Worm (Caenorhabditis elegans): ENCODE measurements around the gene miz-1.
A peak's percentile ranks its signal among the peaks of the same experiment; 100 is the strongest.

miz-1 gene

ce11 chrIV:10810820-10811219, 1.4 kb upstream of the miz-1 start:
- TF ChIP-seq elt-3 (tag; optimal IDR thresholded peaks at IDR 0.05) = no peak
- no peak for TF ChIP-seq bed-3 (GFP tag; optimal IDR thresholded peaks at IDR 0.05)
- TF ChIP-seq blmp-1 (tag; optimal IDR thresholded peaks at IDR 0.05) = no peak
- TF ChIP-seq sptf-1 (tag; optimal IDR thresholded peaks at IDR 0.05) = no peak
- TF ChIP-seq lsy-2 (tag; optimal IDR thresholded peaks at IDR 0.05) = no peak
- TF ChIP-seq lin-13 (tag; optimal IDR thresholded peaks at IDR 0.05) = no peak
- TF ChIP-seq ceh-83 (GFP tag; optimal IDR thresholded peaks at IDR 0.05) = no peak
- no peak for TF ChIP-seq ces-1 (GFP tag; optimal IDR thresholded peaks at IDR 0.05)
- no peak for TF ChIP-seq tbx-8 (GFP tag; optimal IDR thresholded peaks at IDR 0.05)
- no peak for TF ChIP-seq ceh-43 (GFP tag; optimal IDR thresholded peaks at IDR 0.05)
- no peak for TF ChIP-seq nhr-12 (tag; optimal IDR thresholded peaks at IDR 0.05)

- peak; percentile 85 for TF ChIP-seq pha-4 (tag; optimal IDR thresholded peaks at IDR 0.05)
- no peak for TF ChIP-seq zip-8 (tag; optimal IDR thresholded peaks at IDR 0.05)
Measured at ce11 chrIV:10811388-10811787, 811 bp upstream of the miz-1 start.

ce11 chrIV:10815950-10816349, 3.8 kb downstream of the miz-1 start:
- peak; percentile 33 for TF ChIP-seq blmp-1 (tag; optimal IDR thresholded peaks at IDR 0.05)
- TF ChIP-seq ceh-39 (tag; optimal IDR thresholded peaks at IDR 0.05) = no peak
- no peak for TF ChIP-seq M03D4.4 (tag; optimal IDR thresholded peaks at IDR 0.05)

ce11 chrIV:10817030-10817429, 4.8 kb downstream of the miz-1 start:
- no peak for TF ChIP-seq unc-39 (tag; optimal IDR thresholded peaks at IDR 0.05)
- TF ChIP-seq sptf-1 (tag; optimal IDR thresholded peaks at IDR 0.05) = peak; percentile 72
- TF ChIP-seq hlh-1 (tag; optimal IDR thresholded peaks at IDR 0.05) = peak; percentile 32
- TF ChIP-seq lsy-2 (tag; optimal IDR thresholded peaks at IDR 0.05) = no peak
- no peak for TF ChIP-seq ceh-43 (GFP tag; optimal IDR thresholded peaks at IDR 0.05)
- TF ChIP-seq unc-120 (tag; optimal IDR thresholded peaks at IDR 0.05; ENCODE audit: poor library complexity, severe bottlenecking) = peak; percentile 57
- no peak for TF ChIP-seq nhr-28 (tag; optimal IDR thresholded peaks at IDR 0.05)
- TF ChIP-seq mab-5 (tag; optimal IDR thresholded peaks at IDR 0.05) = no peak
- TF ChIP-seq lin-13 (tag; optimal IDR thresholded peaks at IDR 0.05) = peak; percentile 38
- no peak for TF ChIP-seq snpc-4 (tag; optimal IDR thresholded peaks at IDR 0.05)
- no peak for TF ChIP-seq tbx-8 (GFP tag; optimal IDR thresholded peaks at IDR 0.05)
- peak; percentile 64 for TF ChIP-seq cnd-1 (tag; optimal IDR thresholded peaks at IDR 0.05)
- TF ChIP-seq sem-2 (GFP tag; optimal IDR thresholded peaks at IDR 0.05) = no peak
- peak; percentile 39 for TF ChIP-seq ztf-11 (tag; optimal IDR thresholded peaks at IDR 0.05)
- peak; percentile 49 for TF ChIP-seq blmp-1 (tag; optimal IDR thresholded peaks at IDR 0.05)
- TF ChIP-seq ces-1 (GFP tag; optimal IDR thresholded peaks at IDR 0.05) = no peak
- no peak for TF ChIP-seq nhr-76 (tag; optimal IDR thresholded peaks at IDR 0.05)
- TF ChIP-seq unc-62 (GFP tag; optimal IDR thresholded peaks at IDR 0.05) = peak; percentile 31
- TF ChIP-seq elt-1 (tag; optimal IDR thresholded peaks at IDR 0.05; ENCODE audit: borderline replicate concordance, insufficient read depth) = no peak
- TF ChIP-seq bed-3 (GFP tag; optimal IDR thresholded peaks at IDR 0.05) = no peak
- TF ChIP-seq nhr-237 (tag; optimal IDR thresholded peaks at IDR 0.05) = no peak
- TF ChIP-seq M03D4.4 (tag; optimal IDR thresholded peaks at IDR 0.05) = peak; percentile 10
- TF ChIP-seq lin-32 (GFP tag; optimal IDR thresholded peaks at IDR 0.05) = no peak
- TF ChIP-seq elt-3 (tag; optimal IDR thresholded peaks at IDR 0.05) = no peak
- no peak for TF ChIP-seq zip-8 (tag; optimal IDR thresholded peaks at IDR 0.05)
- TF ChIP-seq nhr-12 (tag; optimal IDR thresholded peaks at IDR 0.05) = no peak
- peak; percentile 58 for TF ChIP-seq drap-1 (GFP tag; optimal IDR thresholded peaks at IDR 0.05)
- peak; percentile 81 for TF ChIP-seq ham-2 (GFP tag; optimal IDR thresholded peaks at IDR 0.05)
- TF ChIP-seq ceh-83 (GFP tag; optimal IDR thresholded peaks at IDR 0.05) = no peak
- peak; percentile 52 for TF ChIP-seq pha-4 (tag; optimal IDR thresholded peaks at IDR 0.05)
- TF ChIP-seq ceh-39 (tag; optimal IDR thresholded peaks at IDR 0.05) = peak; percentile 14
- peak; percentile 96 for TF ChIP-seq nhr-2 (tag; optimal IDR thresholded peaks at IDR 0.05)
- TF ChIP-seq mls-2 (tag; optimal IDR thresholded peaks at IDR 0.05) = peak; percentile 81
- TF ChIP-seq mep-1 (tag; optimal IDR thresholded peaks at IDR 0.05) = peak; percentile 52
- TF ChIP-seq flh-1 (GFP tag; optimal IDR thresholded peaks at IDR 0.05) = no peak

All from whole organism, mixed stage, embryonic.